Worm (Caenorhabditis elegans): ENCODE data around the gene Y43F8B.10.

The Y43F8B.10 gene

ce11 chrV:19433806-19434437 lies 40.3 kb upstream of the Y43F8B.10 start, which contains the start of gene C25F9.16:
TSS of gene C25F9.16 (plus strand) at chrV:19434387.
- TF ChIP-seq php-3 (GFP tag; IDR thresholded peaks at IDR 0.05) (peak; percentile 90), nhr-42 (GFP tag; IDR thresholded peaks at IDR 0.05) (no peak), R02D3.7 (tag; optimal IDR thresholded peaks at IDR 0.05) (no peak), pqm-1 (tag; optimal IDR thresholded peaks at IDR 0.05) (peak; percentile 42), nhr-28 (tag; optimal IDR thresholded peaks at IDR 0.05) (peak; percentile 24), unc-130 (GFP tag; optimal IDR thresholded peaks at IDR 0.05) (no peak), aha-1 (tag) (peak; percentile 72), daf-16 (GFP tag; optimal IDR thresholded peaks at IDR 0.05) (no peak), daf-16 (tag; optimal IDR thresholded peaks at IDR 0.05) (peak; percentile 33), dmd-8 (GFP tag; IDR thresholded peaks at IDR 0.05) (no peak), ceh-20 (GFP tag; IDR thresholded peaks at IDR 0.05) (0 out of 2 replicates have a peak, but pooled peaks have one; percentile 26)

ce11 chrV:19436307-19436706 lies 38.0 kb upstream of the Y43F8B.10 start, which contains the start of gene C25F9.14:
TSS of gene C25F9.14 (plus strand) at chrV:19436484.
- TF ChIP-seq daf-16 (GFP tag; optimal IDR thresholded peaks at IDR 0.05) (no peak), daf-16 (tag; optimal IDR thresholded peaks at IDR 0.05) (peak; percentile 17), nhr-28 (tag; optimal IDR thresholded peaks at IDR 0.05) (peak; percentile 59), dmd-6 (GFP tag; IDR thresholded peaks at IDR 0.05) (0 out of 2 replicates have a peak, but pooled peaks have one; percentile 17), hlh-11 (tag; optimal IDR thresholded peaks at IDR 0.05) (peak; percentile 12), dpl-1 (GFP tag; optimal IDR thresholded peaks at IDR 0.05) (no peak), mep-1 (tag; optimal IDR thresholded peaks at IDR 0.05) (no peak), mxl-3 (GFP tag; optimal IDR thresholded peaks at IDR 0.05) (peak; percentile 19), pqm-1 (tag; optimal IDR thresholded peaks at IDR 0.05) (peak; percentile 56), hlh-30 (tag; optimal IDR thresholded peaks at IDR 0.05; ENCODE audit: insufficient read depth) (peak; percentile 20), aha-1 (tag) (no peak)

ce11 chrV:19443599-19443998 lies 30.7 kb upstream of the Y43F8B.10 start:
- no peak for TF ChIP-seq ctbp-1 (GFP tag; IDR thresholded peaks at IDR 0.05)
- peak; percentile 34 for TF ChIP-seq nhr-28 (tag; optimal IDR thresholded peaks at IDR 0.05)
- TF ChIP-seq mdt-29 (GFP tag; IDR thresholded peaks at IDR 0.05), result no peak
- TF ChIP-seq zfp-2 (tag; optimal IDR thresholded peaks at IDR 0.05), result no peak
- TF ChIP-seq lsy-2 (tag; optimal IDR thresholded peaks at IDR 0.05), result peak in 1 of 2 experiments; percentile 4
- TF ChIP-seq daf-16 (GFP tag; optimal IDR thresholded peaks at IDR 0.05), result no peak
- TF ChIP-seq daf-16 (tag; optimal IDR thresholded peaks at IDR 0.05), result peak; percentile 72
- no peak for TF ChIP-seq R02D3.7 (tag; optimal IDR thresholded peaks at IDR 0.05)
- no peak for TF ChIP-seq nhr-77 (tag; optimal IDR thresholded peaks at IDR 0.05)
- TF ChIP-seq F49E8.2 (tag; optimal IDR thresholded peaks at IDR 0.05; ENCODE audit: borderline replicate concordance), result no peak
- TF ChIP-seq zfp-3 (GFP tag; conservative IDR thresholded peaks at IDR 0.05), result no peak
- TF ChIP-seq unc-130 (GFP tag; optimal IDR thresholded peaks at IDR 0.05), result no peak
- TF ChIP-seq ztf-11 (tag; optimal IDR thresholded peaks at IDR 0.05), result no peak
- TF ChIP-seq ceh-28 (tag; optimal IDR thresholded peaks at IDR 0.05), result no peak
- peak; percentile 27 for TF ChIP-seq dve-1 (tag; optimal IDR thresholded peaks at IDR 0.05; ENCODE audit: insufficient read depth)
- no peak for TF ChIP-seq ZK337.2 (GFP tag; IDR thresholded peaks at IDR 0.05)
- no peak for TF ChIP-seq mdl-1 (tag; optimal IDR thresholded peaks at IDR 0.05)
- TF ChIP-seq madf-9 (GFP tag; conservative IDR thresholded peaks at IDR 0.05), result no peak
- TF ChIP-seq spr-1 (tag; optimal IDR thresholded peaks at IDR 0.05), result no peak

ce11 chrV:19445442-19445841 lies 28.8 kb upstream of the Y43F8B.10 start, which contains the start of gene M04C3.1:
TSS of gene M04C3.1 (minus strand) at chrV:19445605.
- no peak for TF ChIP-seq lin-13 (GFP tag; optimal IDR thresholded peaks at IDR 0.05)
- TF ChIP-seq hmg-1.1 (GFP tag; IDR thresholded peaks at IDR 0.05), result no peak
- TF ChIP-seq R02D3.7 (tag; optimal IDR thresholded peaks at IDR 0.05), result no peak
- TF ChIP-seq daf-16 (GFP tag; optimal IDR thresholded peaks at IDR 0.05), result no peak
- TF ChIP-seq daf-16 (tag; optimal IDR thresholded peaks at IDR 0.05), result peak; percentile 71
- TF ChIP-seq tag-97 (GFP tag; IDR thresholded peaks at IDR 0.05), result no peak
- peak; percentile 49 for TF ChIP-seq nhr-28 (tag; optimal IDR thresholded peaks at IDR 0.05)
- no peak for TF ChIP-seq lin-39 (tag; optimal IDR thresholded peaks at IDR 0.05)
- peak; percentile 72 for TF ChIP-seq php-3 (GFP tag; IDR thresholded peaks at IDR 0.05)
- no peak for TF ChIP-seq ces-1 (GFP tag; optimal IDR thresholded peaks at IDR 0.05)
- peak; percentile 66 for TF ChIP-seq dve-1 (tag; optimal IDR thresholded peaks at IDR 0.05; ENCODE audit: insufficient read depth)
- TF ChIP-seq F44E2.7 (GFP tag; IDR thresholded peaks at IDR 0.05), result no peak
- no peak for TF ChIP-seq lin-38 (GFP tag; IDR thresholded peaks at IDR 0.05)
- peak; percentile 22 for TF ChIP-seq hlh-30 (tag; optimal IDR thresholded peaks at IDR 0.05; ENCODE audit: insufficient read depth)
- no peak for TF ChIP-seq ctbp-1 (GFP tag; IDR thresholded peaks at IDR 0.05)
- peak; percentile 79 for TF ChIP-seq pqm-1 (tag; optimal IDR thresholded peaks at IDR 0.05)
- TF ChIP-seq unc-62 (GFP tag; optimal IDR thresholded peaks at IDR 0.05 in 1 of 2), result no peak
- TF ChIP-seq unc-62 (tag; optimal IDR thresholded peaks at IDR 0.05), result no peak
- TF ChIP-seq hif-1 (tag; optimal IDR thresholded peaks at IDR 0.05), result no peak
- TF ChIP-seq lsy-2 (tag; optimal IDR thresholded peaks at IDR 0.05), result peak in 1 of 2 experiments; percentile 5
- TF ChIP-seq Y105C5A.15 (GFP tag; IDR thresholded peaks at IDR 0.05), result no peak
- no peak for TF ChIP-seq T20F7.1 (GFP tag; optimal IDR thresholded peaks at IDR 0.05)
- peak; percentile 27; the same call in 1 of the 2 replicates for TF ChIP-seq dmd-6 (GFP tag; IDR thresholded peaks at IDR 0.05)

All from whole organism, L4 larva.